Worm (Caenorhabditis elegans): ENCODE data around the gene K07D4.4.

DNA sequence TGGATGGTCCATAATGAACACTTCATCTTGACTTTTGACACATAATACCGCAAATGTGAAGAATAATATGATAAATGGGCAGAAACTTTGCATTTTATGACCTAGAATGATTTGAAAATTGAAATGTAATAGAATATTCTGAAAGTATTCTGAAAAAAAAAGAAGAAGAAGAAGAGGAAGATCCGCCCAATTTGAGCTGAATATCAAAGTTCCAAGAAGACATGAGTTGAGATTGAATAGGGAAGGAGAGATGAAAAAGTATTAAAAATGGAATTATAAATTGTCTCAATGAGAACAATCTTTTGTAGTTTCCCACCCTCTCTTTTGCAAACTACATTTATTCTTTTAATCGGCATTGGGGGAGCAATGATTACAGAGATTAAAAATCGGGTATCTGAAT is at the start of gene K07D4.4:
- TF ChIP-seq him-1 (tag; optimal IDR thresholded peaks at IDR 0.05): no peak
- no peak for TF ChIP-seq dao-5 (tag; optimal IDR thresholded peaks at IDR 0.05)

Measured in whole organism, L4/young adult.